Worm (Caenorhabditis elegans) whole organism, early embryonic: ENCODE data around the gene ttr-38.

ENCODE experiments used
- B0310.2 ChIP-seq: sonication (generic microtip); optimal IDR thresholded peaks from 2 replicates; lab custom pipeline; 2016; ENCODE audit warnings: mild to moderate bottlenecking, missing genetic modification characterization, missing compliant biosample characterization
- ceh-36 ChIP-seq: sonication (generic microtip); optimal IDR thresholded peaks from 2 replicates; lab custom pipeline; 2016; ENCODE audit warnings: missing genetic modification characterization, inconsistent platforms, missing compliant biosample characterization

ce11 chrX:9302763-9303162 lies 11.5 kb downstream of the ttr-38 start:
- no peak for TF ChIP-seq B0310.2 (tag; lab: Kevin White, UChicago)
- no peak for TF ChIP-seq ceh-36 (tag; lab: Kevin White, UChicago)
